Fruit fly (Drosophila melanogaster) whole organism, pupa: ENCODE results near the gene Exn.

ENCODE experiments used
- CG10348 ChIP-seq: fragments of 200-800 bp; sonication (Bioruptor generic); IDR thresholded peaks from 2 replicates; pipeline ENCODE4 v1.3.6; 2022; ENCODE audit warnings: missing biosample characterization, missing genetic modification characterization
- CG12605 ChIP-seq: fragments of 200-800 bp; sonication (Bioruptor generic); IDR thresholded peaks from 2 replicates; pipeline ENCODE4 v1.3.6; 2022; ENCODE audit warnings: missing biosample characterization, missing genetic modification characterization
- CG13204 ChIP-seq: fragments of 200-800 bp; sonication (Bioruptor generic); optimal IDR thresholded peaks from 2 replicates; lab custom pipeline; 2018; ENCODE audit warnings: missing biosample characterization, mild to moderate bottlenecking, missing genetic modification characterization, moderate library complexity
- CG14655 ChIP-seq: fragments of 200-800 bp; sonication (Bioruptor generic); optimal IDR thresholded peaks from 3 replicates; lab custom pipeline; 2017; ENCODE audit warnings: mild to moderate bottlenecking, missing biosample characterization, missing genetic modification reagents, missing genetic modification characterization
- CG15710 ChIP-seq: fragments of 200-800 bp; sonication (Bioruptor generic); optimal IDR thresholded peaks from 2 replicates; lab custom pipeline; 2018; ENCODE audit warnings: missing biosample characterization, mild to moderate bottlenecking, missing genetic modification characterization, moderate library complexity
- CG17806 ChIP-seq: fragments of 200-800 bp; sonication (Bioruptor generic); optimal IDR thresholded peaks from 2 replicates; lab custom pipeline; 2018; ENCODE audit warnings: missing biosample characterization, mild to moderate bottlenecking, missing genetic modification characterization, moderate library complexity
- CG32121 ChIP-seq: fragments of 200-800 bp; sonication (Bioruptor generic); IDR thresholded peaks from 2 replicates; pipeline ENCODE4 v1.3.6; 2022; ENCODE audit warnings: missing biosample characterization, missing genetic modification characterization
- CG34367 ChIP-seq: fragments of 200-800 bp; sonication (Bioruptor generic); optimal IDR thresholded peaks from 2 replicates; lab custom pipeline; 2018; ENCODE audit warnings: missing biosample characterization, mild to moderate bottlenecking, missing genetic modification characterization
- CG4496 ChIP-seq: fragments of 200-800 bp; sonication (Bioruptor generic); IDR thresholded peaks from 3 replicates; pipeline ENCODE4 v1.3.6; 2022; ENCODE audit warnings: missing biosample characterization, missing genetic modification characterization
- CG8159 ChIP-seq: fragments of 200-800 bp; sonication (Bioruptor generic); optimal IDR thresholded peaks from 3 replicates; lab custom pipeline; 2018; ENCODE audit warnings: missing biosample characterization, mild to moderate bottlenecking, missing genetic modification characterization, moderate library complexity
- CG8301 ChIP-seq: fragments of 200-800 bp; sonication (Bioruptor generic); optimal IDR thresholded peaks from 2 replicates; lab custom pipeline; 2018; ENCODE audit warnings: missing biosample characterization, mild to moderate bottlenecking, missing genetic modification characterization
- CG9948 ChIP-seq: fragments of 200-800 bp; sonication (Bioruptor generic); optimal IDR thresholded peaks from 2 replicates; lab custom pipeline; 2018; ENCODE audit warnings: missing biosample characterization, mild to moderate bottlenecking, missing genetic modification characterization, moderate library complexity
- D1 ChIP-seq: fragments of 200-800 bp; sonication (Bioruptor generic); optimal IDR thresholded peaks from 2 replicates; lab custom pipeline; 2018; ENCODE audit warnings: missing biosample characterization, mild to moderate bottlenecking, missing genetic modification characterization, moderate library complexity
- EcR ChIP-seq: fragments of 200-800 bp; sonication (Bioruptor generic); optimal IDR thresholded peaks from 3 replicates; lab custom pipeline; 2019; ENCODE audit warnings: missing biosample characterization, missing genetic modification characterization, mild to moderate bottlenecking, moderate library complexity, missing genetic modification reagents
- Ets98B ChIP-seq: fragments of 200-800 bp; sonication (Bioruptor generic); IDR thresholded peaks from 2 replicates; pipeline ENCODE4 v1.3.6; 2022; ENCODE audit warnings: missing biosample characterization, missing genetic modification characterization
- Pif1A ChIP-seq: fragments of 200-800 bp; sonication (Bioruptor generic); optimal IDR thresholded peaks from 3 replicates; lab custom pipeline; 2016; ENCODE audit warnings: missing biosample characterization, missing genetic modification characterization
- Pif1B ChIP-seq: fragments of 200-800 bp; sonication (Bioruptor generic); optimal IDR thresholded peaks from 3 replicates; lab custom pipeline; 2016; ENCODE audit warnings: missing biosample characterization, missing genetic modification characterization
- Snoo ChIP-seq: fragments of 200-800 bp; sonication (Bioruptor generic); optimal IDR thresholded peaks from 3 replicates; lab custom pipeline; 2017; ENCODE audit warnings: missing biosample characterization, mild to moderate bottlenecking, missing genetic modification characterization, inconsistent platforms
- fd96Ca ChIP-seq: fragments of 200-800 bp; sonication (Bioruptor generic); IDR thresholded peaks from 3 replicates; pipeline ENCODE4 v1.3.6; 2022; ENCODE audit warnings: missing biosample characterization, missing genetic modification characterization
- gl ChIP-seq: fragments of 200-800 bp; sonication (Bioruptor generic); optimal IDR thresholded peaks from 2 replicates; lab custom pipeline; 2018; ENCODE audit warnings: missing biosample characterization, mild to moderate bottlenecking, missing genetic modification characterization
- rn ChIP-seq: fragments of 200-800 bp; sonication (Bioruptor generic); IDR thresholded peaks from 2 replicates; pipeline ENCODE4 v1.3.6; 2022; ENCODE audit warnings: missing biosample characterization, missing genetic modification characterization

Gene Exn

dm6 chr3L:17007041-17007471 is 37.2 kb downstream of the Exn start:
- TF ChIP-seq Pif1B (peak; percentile 55), CG9948 (tag; lab: Kevin White, UChicago) (peak; percentile 52), Snoo (tag; lab: Kevin White, UChicago) (peak; percentile 49), CG12605 (GFP tag; lab: Robert Waterston, UW) (peak; percentile 17; the same call in 1 of the 2 replicates), CG8301 (tag; lab: Kevin White, UChicago) (peak; percentile 44), CG34367 (tag; lab: Kevin White, UChicago) (peak; percentile 40), CG8159 (peak; percentile 56), rn (GFP tag; lab: Robert Waterston, UW) (no peak), D1 (tag; lab: Kevin White, UChicago) (no peak), fd96Ca (peak; percentile 65), CG10348 (0 out of 2 replicates have a peak, but pooled peaks have one; percentile 28), Pif1A (GFP tag; lab: Kevin White, UChicago) (peak; percentile 24), CG32121 (GFP tag; lab: Robert Waterston, UW) (no peak), CG4496 (GFP tag; lab: Robert Waterston, UW) (peak; percentile 64), CG14655 (GFP tag; lab: Kevin White, UChicago) (peak; percentile 50), CG15710 (peak; percentile 60), Ets98B (GFP tag; lab: Robert Waterston, UW) (peak; percentile 72), gl (tag; lab: Kevin White, UChicago) (no peak), EcR (GFP tag; lab: Kevin White, UChicago) (peak; percentile 60), CG13204 (GFP tag; lab: Kevin White, UChicago) (peak; percentile 56), CG17806 (tag; lab: Kevin White, UChicago) (peak; percentile 57)

- TF ChIP-seq Pif1B (no peak), CG32121 (GFP tag; lab: Robert Waterston, UW) (no peak), CG15710 (no peak), Pif1A (GFP tag; lab: Kevin White, UChicago) (no peak), CG34367 (tag; lab: Kevin White, UChicago) (no peak), CG8301 (tag; lab: Kevin White, UChicago) (no peak), CG13204 (GFP tag; lab: Kevin White, UChicago) (no peak), gl (tag; lab: Kevin White, UChicago) (no peak), CG14655 (GFP tag; lab: Kevin White, UChicago) (no peak), CG10348 (no peak), EcR (GFP tag; lab: Kevin White, UChicago) (no peak), CG8159 (no peak), Ets98B (GFP tag; lab: Robert Waterston, UW) (no peak), D1 (tag; lab: Kevin White, UChicago) (no peak), Snoo (tag; lab: Kevin White, UChicago) (no peak), fd96Ca (no peak), CG17806 (tag; lab: Kevin White, UChicago) (no peak), CG4496 (GFP tag; lab: Robert Waterston, UW) (no peak), CG12605 (GFP tag; lab: Robert Waterston, UW) (no peak), rn (GFP tag; lab: Robert Waterston, UW) (no peak)
Observed at dm6 chr3L:17007496-17007895, 37.7 kb downstream of the Exn start.

- TF ChIP-seq CG17806 (tag; lab: Kevin White, UChicago): no peak
- TF ChIP-seq Pif1B: no peak
- TF ChIP-seq CG34367 (tag; lab: Kevin White, UChicago): no peak
- no peak for TF ChIP-seq CG4496 (GFP tag; lab: Robert Waterston, UW)
Observed at dm6 chr3L:17007945-17008344, 38.1 kb downstream of the Exn start.

- TF ChIP-seq CG34367 (tag; lab: Kevin White, UChicago): no peak
- no peak for TF ChIP-seq EcR (GFP tag; lab: Kevin White, UChicago)
Observed at dm6 chr3L:17008911-17009364, 39.1 kb downstream of the Exn start.

dm6 chr3L:17009715-17010491 is 40.1 kb downstream of the Exn start:
- peak; percentile 72; the same call in 2 of the 3 replicates for TF ChIP-seq fd96Ca
- TF ChIP-seq D1 (tag; lab: Kevin White, UChicago): no peak
- no peak for TF ChIP-seq CG34367 (tag; lab: Kevin White, UChicago)
- TF ChIP-seq gl (tag; lab: Kevin White, UChicago): peak; percentile 44
- TF ChIP-seq Pif1A (GFP tag; lab: Kevin White, UChicago): peak; percentile 21
- no peak for TF ChIP-seq CG8301 (tag; lab: Kevin White, UChicago)
- peak; percentile 96 for TF ChIP-seq EcR (GFP tag; lab: Kevin White, UChicago)
- TF ChIP-seq rn (GFP tag; lab: Robert Waterston, UW): no peak
- TF ChIP-seq CG8159: peak; percentile 12
- TF ChIP-seq Ets98B (GFP tag; lab: Robert Waterston, UW): peak; percentile 67
- peak; percentile 45; the same call in 1 of the 3 replicates for TF ChIP-seq CG4496 (GFP tag; lab: Robert Waterston, UW)
- TF ChIP-seq CG12605 (GFP tag; lab: Robert Waterston, UW): no peak
- no peak for TF ChIP-seq CG10348
- peak; percentile 98 for TF ChIP-seq CG13204 (GFP tag; lab: Kevin White, UChicago)
- TF ChIP-seq CG32121 (GFP tag; lab: Robert Waterston, UW): peak; percentile 79
- TF ChIP-seq Pif1B: peak; percentile 23
- TF ChIP-seq CG15710: no peak
- TF ChIP-seq Snoo (tag; lab: Kevin White, UChicago): no peak
- TF ChIP-seq CG17806 (tag; lab: Kevin White, UChicago): no peak
- TF ChIP-seq CG14655 (GFP tag; lab: Kevin White, UChicago): peak; percentile 27
- TF ChIP-seq CG9948 (tag; lab: Kevin White, UChicago): no peak
